Worm (Caenorhabditis elegans) whole organism, L4/young adult: ENCODE measurements around the gene oac-54.

Experiments used
- W03F9.2 ChIP-seq: fragments of 150-350 bp; optimal IDR thresholded peaks from 2 replicates; lab custom pipeline; 2014; ENCODE audit warnings: missing biosample characterization, missing genetic modification characterization
- dao-5 ChIP-seq: sonication (generic microtip); optimal IDR thresholded peaks from 2 replicates; lab custom pipeline; 2016; ENCODE audit warnings: missing genotype, missing genetic modification characterization, moderate library complexity, missing compliant biosample characterization

DNA sequence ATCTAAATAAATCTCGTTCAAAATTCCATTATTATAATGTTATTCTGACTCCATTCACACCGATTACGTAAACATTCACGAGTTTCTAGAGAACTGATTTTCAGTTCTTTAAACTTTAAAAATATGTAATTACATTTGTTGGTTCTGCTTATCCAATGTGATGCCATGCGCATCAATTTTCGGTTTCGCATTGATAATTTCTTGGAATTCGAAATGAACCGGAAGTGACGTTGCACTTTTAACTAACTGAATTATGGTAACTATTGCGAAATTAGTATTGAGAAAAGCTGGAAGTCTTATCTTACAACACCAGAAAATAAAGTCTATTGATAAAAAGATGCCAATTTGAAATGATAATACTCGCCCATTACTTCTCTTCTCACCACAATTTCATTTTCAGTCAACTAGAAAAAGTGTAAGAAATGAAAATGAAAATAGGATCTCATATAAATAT lies 40.1 kb upstream of the oac-54 start:
- TF ChIP-seq W03F9.2: no peak
- TF ChIP-seq dao-5 (tag; lab: Kevin White, UChicago): no peak
